Fruit fly (Drosophila melanogaster) whole organism, embryonic: ENCODE data around the gene CG6015.

Experiments
- Abd-B ChIP-seq: fragments of 200-800 bp; sonication (Bioruptor generic); optimal IDR thresholded peaks from 2 replicates; lab custom pipeline; 2018; ENCODE audit warnings: missing biosample characterization, mild to moderate bottlenecking, missing genetic modification characterization, moderate library complexity
- Ada2b ChIP-seq: fragments of 200-800 bp; sonication (Bioruptor generic); IDR thresholded peaks from 2 replicates; pipeline ENCODE4 v1.3.6; 2022; ENCODE audit warnings: missing biosample characterization, missing genetic modification characterization
- CG10267 ChIP-seq: fragments of 200-800 bp; sonication (Bioruptor generic); optimal IDR thresholded peaks from 2 replicates; lab custom pipeline; 2018; ENCODE audit warnings: missing biosample characterization, mild to moderate bottlenecking, missing genetic modification characterization, moderate library complexity
- CG10366 ChIP-seq: fragments of 200-800 bp; sonication (Bioruptor generic); IDR thresholded peaks from 2 replicates; pipeline ENCODE4 v1.3.6; 2022; ENCODE audit warnings: missing biosample characterization, missing genetic modification characterization
- CG11398 ChIP-seq: fragments of 200-800 bp; sonication (Bioruptor generic); optimal IDR thresholded peaks from 2 replicates; lab custom pipeline; 2016; ENCODE audit warnings: missing biosample characterization, missing genetic modification characterization
- CG11723 ChIP-seq: fragments of 200-800 bp; sonication (Bioruptor generic); optimal IDR thresholded peaks from 2 replicates; lab custom pipeline; 2017; ENCODE audit warnings: missing biosample characterization, mild to moderate bottlenecking, missing genetic modification characterization
- CG12236 ChIP-seq: fragments of 200-800 bp; sonication (Bioruptor generic); optimal IDR thresholded peaks from 2 replicates; lab custom pipeline; 2016; ENCODE audit warnings: missing biosample characterization, missing genetic modification characterization
- CG13775 ChIP-seq: fragments of 200-800 bp; sonication (Bioruptor generic); optimal IDR thresholded peaks from 3 replicates; lab custom pipeline; 2017; ENCODE audit warnings: missing biosample characterization, mild to moderate bottlenecking, missing genetic modification characterization
- CG14860 ChIP-seq: fragments of 200-800 bp; sonication (Bioruptor generic); IDR thresholded peaks from 3 replicates; pipeline ENCODE4 v1.3.6; 2022; ENCODE audit warnings: missing biosample characterization, missing genetic modification characterization; ENCODE audit not compliant: partially characterized antibody
- CG14965 ChIP-seq: fragments of 200-800 bp; sonication (Bioruptor generic); optimal IDR thresholded peaks from 2 replicates; lab custom pipeline; 2016; ENCODE audit warnings: missing biosample characterization, missing genetic modification characterization, borderline replicate concordance
- CG2120 ChIP-seq: fragments of 200-800 bp; sonication (Bioruptor generic); optimal IDR thresholded peaks from 3 replicates; lab custom pipeline; 2016; ENCODE audit warnings: missing biosample characterization, missing genetic modification characterization
- CG2889 ChIP-seq: fragments of 200-800 bp; sonication (Bioruptor generic); IDR thresholded peaks from 3 replicates; pipeline ENCODE4 v1.3.6; 2022; ENCODE audit warnings: missing biosample characterization, missing genetic modification characterization
- CG34224 ChIP-seq: fragments of 200-800 bp; sonication (Bioruptor generic); IDR thresholded peaks from 3 replicates; pipeline ENCODE4 v1.3.6; 2022; ENCODE audit warnings: missing biosample characterization, missing genetic modification characterization; ENCODE audit not compliant: partially characterized antibody
- CG4854 ChIP-seq: fragments of 200-800 bp; sonication (Bioruptor generic); optimal IDR thresholded peaks from 2 replicates; lab custom pipeline; 2016; ENCODE audit warnings: missing biosample characterization, missing genetic modification characterization, inconsistent platforms
- CG6689 ChIP-seq: fragments of 200-800 bp; sonication (Bioruptor generic); IDR thresholded peaks from 2 replicates; pipeline ENCODE4 v1.3.6; 2022; ENCODE audit warnings: missing biosample characterization, missing genetic modification characterization
- CG6854 ChIP-seq: fragments of 200-800 bp; sonication (Bioruptor generic); optimal IDR thresholded peaks from 3 replicates; lab custom pipeline; 2017; ENCODE audit warnings: missing biosample characterization, mild to moderate bottlenecking, missing genetic modification characterization
- CG7928 ChIP-seq: fragments of 200-800 bp; sonication (Bioruptor generic); optimal IDR thresholded peaks from 2 replicates; lab custom pipeline; 2017; ENCODE audit warnings: missing biosample characterization, mild to moderate bottlenecking, missing genetic modification characterization
- CG9215 ChIP-seq: fragments of 200-800 bp; sonication (Bioruptor generic); IDR thresholded peaks from 2 replicates; pipeline ENCODE4 v1.3.6; 2022; ENCODE audit warnings: missing biosample characterization, missing genetic modification characterization
- D19A ChIP-seq: fragments of 200-800 bp; optimal IDR thresholded peaks from 3 replicates; lab custom pipeline; 2019; ENCODE audit warnings: missing biosample characterization, mild to moderate bottlenecking, missing genetic modification characterization, moderate library complexity
- Dbx ChIP-seq: fragments of 200-800 bp; sonication (Bioruptor generic); IDR thresholded peaks from 3 replicates; pipeline ENCODE4 v1.3.6; 2022; ENCODE audit warnings: missing biosample characterization, missing genetic modification characterization
- Doc3 ChIP-seq: fragments of 200-800 bp; sonication (Bioruptor generic); IDR thresholded peaks from 3 replicates; pipeline ENCODE4 v1.3.6; 2022; ENCODE audit warnings: missing biosample characterization, missing genetic modification characterization; ENCODE audit not compliant: partially characterized antibody
- Dp ChIP-seq: fragments of 200-800 bp; sonication (Bioruptor generic); optimal IDR thresholded peaks from 2 replicates; lab custom pipeline; 2018; ENCODE audit warnings: missing biosample characterization, mild to moderate bottlenecking, missing genetic modification characterization, moderate library complexity
- ERR ChIP-seq: fragments of 200-800 bp; sonication (Bioruptor generic); optimal IDR thresholded peaks from 2 replicates; lab custom pipeline; 2016; ENCODE audit warnings: missing biosample characterization, missing genetic modification characterization
- HLHmδ ChIP-seq: fragments of 200-800 bp; sonication (Bioruptor generic); optimal IDR thresholded peaks from 2 replicates; lab custom pipeline; 2018; ENCODE audit warnings: missing biosample characterization, mild to moderate bottlenecking, missing genetic modification characterization, moderate library complexity
- Mrtf ChIP-seq: fragments of 200-800 bp; sonication (Bioruptor generic); IDR thresholded peaks from 3 replicates; pipeline ENCODE4 v1.3.6; 2022; ENCODE audit warnings: missing biosample characterization, missing genetic modification characterization
- Myb ChIP-seq: fragments of 200-800 bp; sonication (Bioruptor generic); optimal IDR thresholded peaks from 2 replicates; lab custom pipeline; 2016; ENCODE audit warnings: missing biosample characterization, missing genetic modification characterization
- NFAT ChIP-seq: fragments of 200-800 bp; sonication (Bioruptor generic); IDR thresholded peaks from 2 replicates; pipeline ENCODE4 v1.3.6; 2022; ENCODE audit warnings: missing biosample characterization, missing genetic modification characterization
- Nf-YC ChIP-seq: fragments of 200-800 bp; optimal IDR thresholded peaks from 3 replicates; lab custom pipeline; 2019; ENCODE audit warnings: missing biosample characterization, mild to moderate bottlenecking, missing genetic modification characterization, moderate library complexity
- NfI ChIP-seq: fragments of 200-800 bp; sonication (Bioruptor generic); optimal IDR thresholded peaks from 3 replicates; lab custom pipeline; 2018; ENCODE audit warnings: missing biosample characterization, mild to moderate bottlenecking, missing genetic modification characterization, moderate library complexity
- Scr ChIP-seq: fragments of 200-800 bp; sonication (Bioruptor generic); IDR thresholded peaks from 2 replicates; pipeline ENCODE4 v1.3.6; 2022; ENCODE audit warnings: missing biosample characterization, missing genetic modification characterization; ENCODE audit not compliant: partially characterized antibody
- Sry-β ChIP-seq: fragments of 200-800 bp; sonication (Bioruptor generic); optimal IDR thresholded peaks from 2 replicates; lab custom pipeline; 2018; ENCODE audit warnings: missing biosample characterization, mild to moderate bottlenecking, missing genetic modification characterization, moderate library complexity
- ab ChIP-seq: fragments of 200-800 bp; sonication (Bioruptor generic); optimal IDR thresholded peaks from 2 replicates; lab custom pipeline; 2016; ENCODE audit warnings: missing biosample characterization, missing genetic modification characterization
- aop ChIP-seq: fragments of 200-800 bp; sonication (Bioruptor generic); IDR thresholded peaks from 2 replicates; pipeline ENCODE4 v1.3.6; 2022; ENCODE audit warnings: missing biosample characterization, missing genetic modification characterization
- bbx ChIP-seq: fragments of 200-800 bp; sonication (Bioruptor generic); IDR thresholded peaks from 2 replicates; pipeline ENCODE4 v1.3.6; 2022; ENCODE audit warnings: missing biosample characterization, missing genetic modification characterization; ENCODE audit not compliant: partially characterized antibody
- bowl ChIP-seq: fragments of 200-800 bp; sonication (Bioruptor generic); IDR thresholded peaks from 2 replicates; pipeline ENCODE4 v1.3.6; 2022; ENCODE audit warnings: missing biosample characterization, missing genetic modification characterization
- dmrt99B ChIP-seq: fragments of 200-800 bp; sonication (Bioruptor generic); optimal IDR thresholded peaks from 2 replicates; lab custom pipeline; 2018; ENCODE audit warnings: missing biosample characterization, mild to moderate bottlenecking, missing genetic modification characterization, moderate library complexity
- ewg ChIP-seq: fragments of 200-800 bp; sonication (Bioruptor generic); optimal IDR thresholded peaks from 3 replicates; lab custom pipeline; 2017; ENCODE audit warnings: mild to moderate bottlenecking, missing biosample characterization, missing genetic modification reagents, missing genetic modification characterization
- gcm2 ChIP-seq: fragments of 200-800 bp; sonication (Bioruptor generic); optimal IDR thresholded peaks from 2 replicates; lab custom pipeline; 2016; ENCODE audit warnings: missing biosample characterization, missing genetic modification characterization
- grn ChIP-seq: fragments of 200-800 bp; sonication (Bioruptor generic); optimal IDR thresholded peaks from 3 replicates; lab custom pipeline; 2017; ENCODE audit warnings: missing biosample characterization, missing genetic modification characterization
- inv ChIP-seq: fragments of 200-800 bp; sonication (Bioruptor generic); IDR thresholded peaks from 2 replicates; pipeline ENCODE4 v1.3.6; 2022; ENCODE audit warnings: missing biosample characterization, missing genetic modification characterization; ENCODE audit not compliant: partially characterized antibody
- lbe ChIP-seq: fragments of 200-800 bp; sonication (Bioruptor generic); optimal IDR thresholded peaks from 2 replicates; lab custom pipeline; 2016; ENCODE audit warnings: missing biosample characterization, mild to moderate bottlenecking, missing genetic modification characterization
- lilli ChIP-seq: fragments of 200-800 bp; sonication (Bioruptor generic); optimal IDR thresholded peaks from 3 replicates; lab custom pipeline; 2016; ENCODE audit warnings: missing biosample characterization, missing genetic modification characterization
- ranshi ChIP-seq: fragments of 200-800 bp; sonication (Bioruptor generic); IDR thresholded peaks from 2 replicates; pipeline ENCODE4 v1.3.6; 2022; ENCODE audit warnings: missing biosample characterization, missing genetic modification characterization
- sens-2 ChIP-seq: fragments of 200-800 bp; sonication (Bioruptor generic); IDR thresholded peaks from 2 replicates; pipeline ENCODE4 v1.3.6; 2022; ENCODE audit warnings: missing biosample characterization, missing genetic modification characterization
- sim ChIP-seq: fragments of 200-800 bp; sonication (Bioruptor generic); IDR thresholded peaks from 2 replicates; pipeline ENCODE4 v1.3.6; 2022; ENCODE audit warnings: missing biosample characterization, missing genetic modification characterization
- slbo ChIP-seq: fragments of 200-800 bp; sonication (Bioruptor generic); IDR thresholded peaks from 2 replicates; pipeline ENCODE4 v1.3.6; 2022; ENCODE audit warnings: missing biosample characterization, missing genetic modification characterization
- slp2 ChIP-seq: fragments of 200-800 bp; sonication (Bioruptor generic); optimal IDR thresholded peaks from 2 replicates; lab custom pipeline; 2016; ENCODE audit warnings: missing biosample characterization, missing genetic modification characterization
- tna ChIP-seq: fragments of 200-800 bp; sonication (Bioruptor generic); IDR thresholded peaks from 2 replicates; pipeline ENCODE4 v1.3.6; 2022; ENCODE audit warnings: missing biosample characterization, missing genetic modification characterization; ENCODE audit not compliant: partially characterized antibody
- vvl ChIP-seq: fragments of 200-800 bp; sonication (Bioruptor generic); IDR thresholded peaks from 2 replicates; pipeline ENCODE4 v1.3.6; 2022; ENCODE audit warnings: missing biosample characterization, missing genetic modification characterization
- wek ChIP-seq: fragments of 200-800 bp; sonication (Bioruptor generic); optimal IDR thresholded peaks from 3 replicates; lab custom pipeline; 2018; ENCODE audit warnings: missing biosample characterization, mild to moderate bottlenecking, missing genetic modification characterization, moderate library complexity

CG6015 gene

dm6 chr3R:22034160-22034742 lies at the start of gene CG6015, which contains the start of the genes CG45099, pit and Fadd:
Gene CG6015, minus strand, starts transcription at chr3R:22034286.
Gene CG45099, minus strand, starts transcription at chr3R:22034286.
Gene pit, plus strand, starts transcription at chr3R:22034298.
Gene Fadd, plus strand, starts transcription at chr3R:22034455.
- peak; percentile 54 for TF ChIP-seq CG6689 (GFP tag; lab: Robert Waterston, UW)
- no peak for TF ChIP-seq CG11723 (GFP tag; lab: Kevin White, UChicago)
- no peak for TF ChIP-seq wek
- TF ChIP-seq Abd-B (GFP tag; lab: Kevin White, UChicago): peak; percentile 11
- no peak for TF ChIP-seq CG6854 (GFP tag; lab: Kevin White, UChicago)
- TF ChIP-seq slbo: 0 out of 2 replicates have a peak, but pooled peaks have one; percentile 4
- TF ChIP-seq ERR: no peak
- TF ChIP-seq CG4854 (GFP tag; lab: Kevin White, UChicago): no peak
- no peak for TF ChIP-seq sens-2 (GFP tag; lab: Robert Waterston, UW)
- no peak for TF ChIP-seq slp2 (GFP tag; lab: Kevin White, UChicago)
- no peak for TF ChIP-seq NfI (GFP tag; lab: Kevin White, UChicago)
- TF ChIP-seq Dp (GFP tag; lab: Kevin White, UChicago): peak; percentile 14
- no peak for TF ChIP-seq bowl (GFP tag; lab: Robert Waterston, UW)
- no peak for TF ChIP-seq Ada2b (GFP tag; lab: Robert Waterston, UW)
- no peak for TF ChIP-seq vvl
- TF ChIP-seq CG11398 (GFP tag; lab: Kevin White, UChicago): no peak
- no peak for TF ChIP-seq tna (GFP tag; lab: Robert Waterston, UW)
- peak; percentile 36; the same call in 1 of the 2 replicates for TF ChIP-seq inv
- peak; percentile 42 for TF ChIP-seq CG2120 (GFP tag; lab: Kevin White, UChicago)
- 0 out of 2 replicates have a peak, but pooled peaks have one; percentile 11 for TF ChIP-seq NFAT
- no peak for TF ChIP-seq HLHmδ (GFP tag; lab: Kevin White, UChicago)
- peak; percentile 64 for TF ChIP-seq CG7928 (GFP tag; lab: Kevin White, UChicago)
- no peak for TF ChIP-seq CG12236
- TF ChIP-seq CG10267: peak; percentile 46
- TF ChIP-seq CG9215 (GFP tag; lab: Robert Waterston, UW): no peak
- no peak for TF ChIP-seq lilli (GFP tag; lab: Kevin White, UChicago)
- no peak for TF ChIP-seq CG14965 (GFP tag; lab: Kevin White, UChicago)
- TF ChIP-seq grn (GFP tag; lab: Kevin White, UChicago): no peak
- no peak for TF ChIP-seq lbe (GFP tag; lab: Kevin White, UChicago)
- no peak for TF ChIP-seq CG10366
- no peak for TF ChIP-seq ab (GFP tag; lab: Kevin White, UChicago)
- TF ChIP-seq Dbx (GFP tag; lab: Robert Waterston, UW): no peak
- TF ChIP-seq sim (GFP tag; lab: Robert Waterston, UW): no peak
- TF ChIP-seq CG14860 (GFP tag; lab: Robert Waterston, UW): peak; percentile 65; the same call in 2 of the 3 replicates
- TF ChIP-seq ewg (GFP tag; lab: Kevin White, UChicago): no peak
- no peak for TF ChIP-seq Nf-YC (tag; lab: Kevin White, UChicago)
- TF ChIP-seq gcm2: no peak
- no peak for TF ChIP-seq CG13775 (GFP tag; lab: Kevin White, UChicago)
- TF ChIP-seq bbx (GFP tag; lab: Robert Waterston, UW): peak; percentile 42; the same call in 1 of the 2 replicates
- no peak for TF ChIP-seq aop (GFP tag; lab: Robert Waterston, UW)
- peak; percentile 71 for TF ChIP-seq Scr (GFP tag; lab: Robert Waterston, UW)
- TF ChIP-seq D19A (tag; lab: Kevin White, UChicago): no peak
- peak; percentile 52; the same call in 1 of the 3 replicates for TF ChIP-seq Doc3 (GFP tag; lab: Robert Waterston, UW)
- TF ChIP-seq ranshi (GFP tag; lab: Robert Waterston, UW): no peak
- no peak for TF ChIP-seq Sry-β (GFP tag; lab: Kevin White, UChicago)
- TF ChIP-seq Mrtf (GFP tag; lab: Robert Waterston, UW): no peak
- peak; percentile 25 for TF ChIP-seq Myb
- peak; percentile 75 for TF ChIP-seq CG34224
- no peak for TF ChIP-seq dmrt99B (tag; lab: Kevin White, UChicago)
- TF ChIP-seq CG2889 (GFP tag; lab: Robert Waterston, UW): no peak
